Worm (Caenorhabditis elegans): ENCODE results near the gene soc-2.

DNA sequence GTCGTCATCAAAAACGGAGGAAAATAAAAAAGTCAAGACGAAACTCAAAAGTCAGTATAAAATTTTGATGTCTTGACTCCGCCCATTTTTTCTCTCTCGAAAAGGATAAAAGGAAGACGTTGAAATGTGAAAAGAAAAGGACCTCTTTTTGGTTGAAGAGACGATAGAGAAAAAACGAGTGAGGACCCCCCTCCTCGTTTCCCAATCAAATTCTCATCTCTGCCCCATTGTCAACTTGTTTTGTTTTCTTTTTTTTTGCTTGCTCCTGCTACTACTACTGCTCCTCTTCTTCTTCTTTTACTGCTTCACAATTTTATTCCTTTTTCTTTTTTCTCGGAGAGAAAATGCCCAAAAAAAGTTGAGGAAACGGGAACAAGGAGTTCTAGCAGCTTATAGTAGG lies 14.5 kb downstream of the soc-2 start:
- TF ChIP-seq W03F9.2 (tag; optimal IDR thresholded peaks at IDR 0.05): no peak
- peak; percentile 11 for TF ChIP-seq him-1 (tag; optimal IDR thresholded peaks at IDR 0.05)

All from whole organism, L4/young adult.